Worm (Caenorhabditis elegans): Measurements from ENCODE around the gene srn-1.

srn-1 gene

DNA sequence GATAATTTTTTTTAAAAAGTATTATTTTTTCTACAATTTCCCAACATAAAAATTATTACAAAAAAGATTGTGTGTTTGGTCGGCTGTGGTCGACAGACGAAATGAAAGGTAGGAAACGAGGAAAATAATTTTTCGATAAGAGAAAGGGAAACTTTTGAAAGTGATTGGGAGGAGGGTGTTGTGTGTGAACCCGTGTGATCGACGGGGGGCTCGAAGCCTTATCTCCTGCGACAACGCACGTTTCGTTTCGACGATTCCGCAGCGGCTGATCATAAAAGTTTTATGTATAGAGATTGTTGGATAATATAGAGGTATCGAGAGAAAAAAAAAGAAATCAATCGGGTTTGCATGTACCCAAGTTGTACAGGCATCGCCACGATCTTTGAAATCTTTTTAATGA lies 43.0 kb downstream of the srn-1 start:
- TF ChIP-seq nhr-21 (tag; optimal IDR thresholded peaks at IDR 0.05) (peak; percentile 39), ceh-82 (tag; optimal IDR thresholded peaks at IDR 0.05) (no peak), egl-27 (tag; optimal IDR thresholded peaks at IDR 0.05) (peak; percentile 1), lsy-2 (tag; optimal IDR thresholded peaks at IDR 0.05) (no peak), gmeb-1 (tag; optimal IDR thresholded peaks at IDR 0.05) (peak; percentile 13), fos-1 (tag; optimal IDR thresholded peaks at IDR 0.05) (peak; percentile 64), blmp-1 (tag; optimal IDR thresholded peaks at IDR 0.05; ENCODE audit: insufficient read depth) (peak; percentile 54), sma-9 (GFP tag; optimal IDR thresholded peaks at IDR 0.05) (peak; percentile 93), sma-9 (tag; optimal IDR thresholded peaks at IDR 0.05) (no peak), crh-2 (tag; optimal IDR thresholded peaks at IDR 0.05) (peak; percentile 24)

DNA sequence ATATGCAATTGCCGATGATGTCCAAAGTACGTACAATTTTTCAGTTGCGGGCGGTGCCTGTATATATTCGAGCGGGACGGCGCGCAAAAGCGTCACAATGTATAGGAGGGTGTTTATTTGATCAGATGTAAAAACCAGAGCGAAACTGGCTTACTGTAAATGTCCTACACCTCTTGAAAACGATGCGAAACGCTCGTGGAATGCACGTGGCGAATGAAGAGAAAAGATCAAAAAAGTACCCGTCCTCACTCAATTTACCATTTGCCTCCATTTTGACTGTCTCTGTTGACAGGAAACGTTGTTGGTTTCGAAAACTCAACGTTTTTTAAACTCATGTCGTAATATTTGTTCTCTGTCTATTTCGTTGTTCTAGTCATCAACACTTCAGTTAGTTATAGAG lies 45.5 kb downstream of the srn-1 start:
- TF ChIP-seq zag-1 (tag; optimal IDR thresholded peaks at IDR 0.05) (no peak), peb-1 (tag; optimal IDR thresholded peaks at IDR 0.05) (no peak), blmp-1 (tag; optimal IDR thresholded peaks at IDR 0.05; ENCODE audit: insufficient read depth) (peak; percentile 10), egl-27 (tag; optimal IDR thresholded peaks at IDR 0.05) (peak; percentile 16), alr-1 (tag; optimal IDR thresholded peaks at IDR 0.05) (no peak), C34F6.9 (tag; optimal IDR thresholded peaks at IDR 0.05) (no peak), sma-3 (GFP tag; optimal IDR thresholded peaks at IDR 0.05) (peak; percentile 18), mab-5 (tag; optimal IDR thresholded peaks at IDR 0.05) (no peak), nhr-21 (tag; optimal IDR thresholded peaks at IDR 0.05) (no peak), sem-4 (tag; optimal IDR thresholded peaks at IDR 0.05) (peak; percentile 9), elt-3 (tag; optimal IDR thresholded peaks at IDR 0.05) (no peak), unc-62 (GFP tag; optimal IDR thresholded peaks at IDR 0.05) (no peak), lin-13 (GFP tag; optimal IDR thresholded peaks at IDR 0.05) (no peak), ceh-82 (tag; optimal IDR thresholded peaks at IDR 0.05) (no peak), sma-9 (GFP tag; optimal IDR thresholded peaks at IDR 0.05) (peak; percentile 95), sma-9 (tag; optimal IDR thresholded peaks at IDR 0.05) (no peak), mdl-1 (tag; optimal IDR thresholded peaks at IDR 0.05) (peak in 1 of 2 experiments; percentile 28), nhr-129 (tag; optimal IDR thresholded peaks at IDR 0.05) (peak; percentile 82), F13H6.1 (tag; optimal IDR thresholded peaks at IDR 0.05) (peak; percentile 86), nhr-12 (tag; optimal IDR thresholded peaks at IDR 0.05) (no peak), lin-11 (tag; optimal IDR thresholded peaks at IDR 0.05) (no peak), nhr-6 (tag; optimal IDR thresholded peaks at IDR 0.05) (peak; percentile 15), nhr-25 (tag; optimal IDR thresholded peaks at IDR 0.05) (peak; percentile 76), mbf-1 (tag; optimal IDR thresholded peaks at IDR 0.05) (no peak), lsy-2 (tag; optimal IDR thresholded peaks at IDR 0.05) (peak in 1 of 2 experiments; percentile 9)

ce11 chrV:6239855-6240254 lies 46.4 kb downstream of the srn-1 start:
- TF ChIP-seq lin-39 (tag; optimal IDR thresholded peaks at IDR 0.05) (no peak), mdl-1 (tag; optimal IDR thresholded peaks at IDR 0.05) (peak; percentile 42 to 72), F13H6.1 (tag; optimal IDR thresholded peaks at IDR 0.05) (no peak), unc-55 (GFP tag; optimal IDR thresholded peaks at IDR 0.05) (no peak), sem-4 (tag; optimal IDR thresholded peaks at IDR 0.05) (no peak), ztf-1 (GFP tag; conservative IDR thresholded peaks at IDR 0.05) (no peak), blmp-1 (tag; optimal IDR thresholded peaks at IDR 0.05; ENCODE audit: insufficient read depth) (peak; percentile 92), elt-3 (tag; optimal IDR thresholded peaks at IDR 0.05) (no peak), fos-1 (tag; optimal IDR thresholded peaks at IDR 0.05) (peak; percentile 56), nhr-25 (tag; optimal IDR thresholded peaks at IDR 0.05) (peak; percentile 87), ztf-11 (tag; optimal IDR thresholded peaks at IDR 0.05) (no peak), snpc-4 (tag; optimal IDR thresholded peaks at IDR 0.05) (no peak), unc-39 (tag; optimal IDR thresholded peaks at IDR 0.05) (no peak), nhr-12 (tag; optimal IDR thresholded peaks at IDR 0.05) (no peak), mab-5 (tag; optimal IDR thresholded peaks at IDR 0.05) (no peak), nhr-77 (tag; optimal IDR thresholded peaks at IDR 0.05) (no peak), nhr-23 (tag; optimal IDR thresholded peaks at IDR 0.05) (no peak), aly-2 (tag; optimal IDR thresholded peaks at IDR 0.05) (no peak), dmd-4 (tag; optimal IDR thresholded peaks at IDR 0.05) (no peak), elt-1 (tag; optimal IDR thresholded peaks at IDR 0.05) (no peak), lin-11 (tag; optimal IDR thresholded peaks at IDR 0.05) (no peak), nhr-21 (tag; optimal IDR thresholded peaks at IDR 0.05) (peak; percentile 72), ztf-4 (tag; optimal IDR thresholded peaks at IDR 0.05) (no peak), sma-9 (GFP tag; optimal IDR thresholded peaks at IDR 0.05) (peak; percentile 97), sma-9 (tag; optimal IDR thresholded peaks at IDR 0.05) (no peak), nhr-129 (tag; optimal IDR thresholded peaks at IDR 0.05) (peak; percentile 56), mbf-1 (tag; optimal IDR thresholded peaks at IDR 0.05) (no peak), ZK546.5 (tag; optimal IDR thresholded peaks at IDR 0.05) (no peak), nhr-237 (tag; optimal IDR thresholded peaks at IDR 0.05) (no peak), sma-3 (GFP tag; optimal IDR thresholded peaks at IDR 0.05) (peak; percentile 37), alr-1 (tag; optimal IDR thresholded peaks at IDR 0.05) (no peak), skn-1 (tag; optimal IDR thresholded peaks at IDR 0.05) (no peak), peb-1 (tag; optimal IDR thresholded peaks at IDR 0.05) (no peak), lsy-2 (tag; optimal IDR thresholded peaks at IDR 0.05) (peak in 1 of 2 experiments; percentile 23), nhr-6 (tag; optimal IDR thresholded peaks at IDR 0.05) (no peak), nhr-10 (tag; optimal IDR thresholded peaks at IDR 0.05) (no peak), ama-1 (optimal IDR thresholded peaks at IDR 0.05) (no peak), Y55F3AM.14 (GFP tag; optimal IDR thresholded peaks at IDR 0.05) (no peak), lin-13 (GFP tag; optimal IDR thresholded peaks at IDR 0.05) (no peak), unc-62 (GFP tag; optimal IDR thresholded peaks at IDR 0.05) (no peak), egl-27 (tag; optimal IDR thresholded peaks at IDR 0.05) (no peak), C34F6.9 (tag; optimal IDR thresholded peaks at IDR 0.05) (no peak), gmeb-1 (tag; optimal IDR thresholded peaks at IDR 0.05) (peak; percentile 20)

Measured in whole organism, L2 larva.